Fruit fly (Drosophila melanogaster) whole organism, embryonic: ENCODE results near the gene sdt.
A peak's percentile ranks its signal among the peaks of the same experiment; 100 is the strongest.

ENCODE experiments used
- Abd-B ChIP-seq: fragments of 200-800 bp; sonication (Bioruptor generic); optimal IDR thresholded peaks from 2 replicates; lab custom pipeline; 2018; ENCODE audit warnings: missing biosample characterization, mild to moderate bottlenecking, missing genetic modification characterization, moderate library complexity
- Adf1 ChIP-seq: fragments of 200-800 bp; sonication (Bioruptor generic); IDR thresholded peaks from 2 replicates; pipeline ENCODE4 v1.3.6; 2022; ENCODE audit warnings: missing biosample characterization, missing genetic modification characterization
- CG12299 ChIP-seq: fragments of 200-800 bp; sonication (Bioruptor generic); optimal IDR thresholded peaks from 2 replicates; lab custom pipeline; 2018; ENCODE audit warnings: missing biosample characterization, mild to moderate bottlenecking, missing genetic modification characterization
- CG1233 ChIP-seq: fragments of 200-800 bp; sonication (Bioruptor generic); optimal IDR thresholded peaks from 4 replicates; lab custom pipeline; 2018; ENCODE audit warnings: missing biosample characterization, mild to moderate bottlenecking, missing genetic modification characterization
- CG12391 ChIP-seq: fragments of 200-800 bp; sonication (Bioruptor generic); optimal IDR thresholded peaks from 3 replicates; lab custom pipeline; 2018; ENCODE audit warnings: missing biosample characterization, mild to moderate bottlenecking, missing genetic modification characterization, moderate library complexity
- CG13424 ChIP-seq: fragments of 200-800 bp; sonication (Bioruptor generic); optimal IDR thresholded peaks from 2 replicates; lab custom pipeline; 2019; ENCODE audit warnings: missing biosample characterization, mild to moderate bottlenecking, missing genetic modification characterization, moderate library complexity
- CG13624 ChIP-seq: fragments of 200-800 bp; sonication (Bioruptor generic); optimal IDR thresholded peaks from 2 replicates; lab custom pipeline; 2016; ENCODE audit warnings: missing biosample characterization, missing genetic modification characterization
- CG13775 ChIP-seq: fragments of 200-800 bp; sonication (Bioruptor generic); optimal IDR thresholded peaks from 3 replicates; lab custom pipeline; 2017; ENCODE audit warnings: missing biosample characterization, mild to moderate bottlenecking, missing genetic modification characterization
- CG14441 ChIP-seq: fragments of 200-800 bp; sonication (Bioruptor generic); IDR thresholded peaks from 2 replicates; pipeline ENCODE4 v1.3.6; 2022; ENCODE audit warnings: missing biosample characterization, missing genetic modification characterization
- CG15514 ChIP-seq: fragments of 200-800 bp; sonication (Bioruptor generic); optimal IDR thresholded peaks from 3 replicates; lab custom pipeline; 2017; ENCODE audit warnings: missing biosample characterization, missing genetic modification characterization, mild to moderate bottlenecking, moderate library complexity, missing genetic modification reagents
- CG1603 ChIP-seq: fragments of 200-800 bp; sonication (Bioruptor generic); optimal IDR thresholded peaks from 2 replicates; lab custom pipeline; 2019; ENCODE audit warnings: missing biosample characterization, mild to moderate bottlenecking, missing genetic modification characterization, moderate library complexity
- CG17385 ChIP-seq: fragments of 200-800 bp; sonication (Bioruptor generic); optimal IDR thresholded peaks from 3 replicates; lab custom pipeline; 2018; ENCODE audit warnings: missing biosample characterization, mild to moderate bottlenecking, missing genetic modification characterization
- CG18262 ChIP-seq: fragments of 200-800 bp; optimal IDR thresholded peaks from 3 replicates; lab custom pipeline; 2019; ENCODE audit warnings: missing biosample characterization, mild to moderate bottlenecking, missing genetic modification characterization, moderate library complexity
- CG18599 ChIP-seq: fragments of 200-800 bp; sonication (Bioruptor generic); optimal IDR thresholded peaks from 3 replicates; lab custom pipeline; 2017; ENCODE audit warnings: missing biosample characterization, missing genetic modification characterization, mild to moderate bottlenecking, moderate library complexity, missing genetic modification reagents
- CG18619 ChIP-seq: fragments of 200-800 bp; sonication (Bioruptor generic); optimal IDR thresholded peaks from 3 replicates; lab custom pipeline; 2017; ENCODE audit warnings: missing biosample characterization, mild to moderate bottlenecking, missing genetic modification characterization
- CG2120 ChIP-seq: fragments of 200-800 bp; sonication (Bioruptor generic); optimal IDR thresholded peaks from 3 replicates; lab custom pipeline; 2016; ENCODE audit warnings: missing biosample characterization, missing genetic modification characterization
- CG32532 ChIP-seq: fragments of 200-800 bp; sonication (Bioruptor generic); IDR thresholded peaks from 2 replicates; pipeline ENCODE4 v1.3.6; 2022; ENCODE audit warnings: missing biosample characterization, missing genetic modification characterization
- CG33557 ChIP-seq: fragments of 200-800 bp; sonication (Bioruptor generic); optimal IDR thresholded peaks from 2 replicates; lab custom pipeline; 2019; ENCODE audit warnings: missing biosample characterization, mild to moderate bottlenecking, missing genetic modification characterization, moderate library complexity
- CG34422 ChIP-seq: fragments of 200-800 bp; sonication (Bioruptor generic); IDR thresholded peaks from 3 replicates; pipeline ENCODE4 v1.3.6; 2022; ENCODE audit warnings: missing biosample characterization, missing genetic modification characterization
- CG4424 ChIP-seq: fragments of 200-800 bp; sonication (Bioruptor generic); optimal IDR thresholded peaks from 3 replicates; lab custom pipeline; 2016; ENCODE audit warnings: missing biosample characterization, missing genetic modification characterization
- CG4707 ChIP-seq: fragments of 200-800 bp; sonication (Bioruptor generic); optimal IDR thresholded peaks from 2 replicates; lab custom pipeline; 2018; ENCODE audit warnings: missing biosample characterization, mild to moderate bottlenecking, missing genetic modification characterization, moderate library complexity
- CG7556 ChIP-seq: fragments of 200-800 bp; sonication (Bioruptor generic); optimal IDR thresholded peaks from 2 replicates; lab custom pipeline; 2017; ENCODE audit warnings: missing biosample characterization, mild to moderate bottlenecking, missing genetic modification characterization
- CG7963 ChIP-seq: fragments of 200-800 bp; sonication (Bioruptor generic); IDR thresholded peaks from 3 replicates; pipeline ENCODE4 v1.3.6; 2022; ENCODE audit warnings: missing biosample characterization, missing genetic modification characterization; ENCODE audit not compliant: partially characterized antibody
- CoRest ChIP-seq: fragments of 200-800 bp; sonication (Bioruptor generic); optimal IDR thresholded peaks from 3 replicates; lab custom pipeline; 2018; ENCODE audit warnings: missing biosample characterization, mild to moderate bottlenecking, missing genetic modification characterization, moderate library complexity
- Eip74EF ChIP-seq, 2 experiments: fragments of 200-800 bp in 1 of 2; fragments of >200 bp in 1 of 2; sonication (Bioruptor generic) in 1 of 2; optimal IDR thresholded peaks; 2 replicates each; lab custom pipeline; 2017 to 2019; ENCODE audit warnings: missing biosample characterization in 2 of 2, missing genetic modification characterization in 2 of 2, mild to moderate bottlenecking in 1 of 2, moderate library complexity in 1 of 2
- Hr51 ChIP-seq, 2 experiments: fragments of 200-800 bp; sonication (Bioruptor generic); optimal IDR thresholded peaks; 2 replicates in 1 of 2; 3 replicates in 1 of 2; lab custom pipeline; 2016 to 2018; ENCODE audit warnings: missing biosample characterization in 2 of 2, missing genetic modification characterization in 2 of 2, mild to moderate bottlenecking in 1 of 2, moderate library complexity in 1 of 2
- Lim3 ChIP-seq: fragments of 200-800 bp; sonication (Bioruptor generic); IDR thresholded peaks from 2 replicates; pipeline ENCODE4 v1.3.6; 2022; ENCODE audit warnings: missing biosample characterization, missing genetic modification characterization
- NfI ChIP-seq: fragments of 200-800 bp; sonication (Bioruptor generic); optimal IDR thresholded peaks from 3 replicates; lab custom pipeline; 2018; ENCODE audit warnings: missing biosample characterization, mild to moderate bottlenecking, missing genetic modification characterization, moderate library complexity
- Oli ChIP-seq: fragments of 200-800 bp; sonication (Bioruptor generic); optimal IDR thresholded peaks from 2 replicates; lab custom pipeline; 2018; ENCODE audit warnings: missing biosample characterization, mild to moderate bottlenecking, missing genetic modification characterization, moderate library complexity
- Sox102F ChIP-seq: fragments of 200-800 bp; sonication (Bioruptor generic); optimal IDR thresholded peaks from 2 replicates; lab custom pipeline; 2018; ENCODE audit warnings: missing biosample characterization, mild to moderate bottlenecking, missing genetic modification characterization, moderate library complexity
- Ssrp ChIP-seq: fragments of 200-800 bp; sonication (Bioruptor generic); optimal IDR thresholded peaks from 2 replicates; lab custom pipeline; 2018; ENCODE audit warnings: missing biosample characterization, mild to moderate bottlenecking, missing genetic modification characterization, moderate library complexity
- abd-A ChIP-seq: fragments of 200-800 bp; sonication (Bioruptor generic); optimal IDR thresholded peaks from 3 replicates; lab custom pipeline; 2019; ENCODE audit warnings: missing biosample characterization, mild to moderate bottlenecking, missing genetic modification characterization, moderate library complexity
- btn ChIP-seq: fragments of 200-800 bp; sonication (Bioruptor generic); optimal IDR thresholded peaks from 2 replicates; lab custom pipeline; 2016; ENCODE audit warnings: missing biosample characterization, missing genetic modification characterization
- caup ChIP-seq: fragments of 200-800 bp; sonication (Bioruptor generic); optimal IDR thresholded peaks from 3 replicates; lab custom pipeline; 2017; ENCODE audit warnings: missing biosample characterization, mild to moderate bottlenecking, missing genetic modification characterization, moderate library complexity; ENCODE audit not compliant: severe bottlenecking
- chm ChIP-seq: fragments of 200-800 bp; sonication (Bioruptor generic); IDR thresholded peaks from 2 replicates; pipeline ENCODE4 v1.3.6; 2022; ENCODE audit warnings: missing biosample characterization, missing genetic modification characterization
- dan ChIP-seq: fragments of 200-800 bp; sonication (Bioruptor generic); IDR thresholded peaks from 2 replicates; pipeline ENCODE4 v1.3.6; 2022; ENCODE audit warnings: missing biosample characterization, missing genetic modification characterization
- dpn ChIP-seq, 2 experiments: fragments of 200-800 bp; sonication (Bioruptor generic); optimal IDR thresholded peaks; 3 replicates each; lab custom pipeline; 2016; ENCODE audit warnings: missing biosample characterization in 2 of 2, missing genetic modification characterization in 2 of 2
- emc ChIP-seq: fragments of 200-800 bp; sonication (Bioruptor generic); optimal IDR thresholded peaks from 2 replicates; lab custom pipeline; 2016; ENCODE audit warnings: missing biosample characterization, missing genetic modification characterization
- ewg ChIP-seq: fragments of 200-800 bp; sonication (Bioruptor generic); optimal IDR thresholded peaks from 3 replicates; lab custom pipeline; 2017; ENCODE audit warnings: mild to moderate bottlenecking, missing biosample characterization, missing genetic modification reagents, missing genetic modification characterization
- grau ChIP-seq: fragments of 200-800 bp; optimal IDR thresholded peaks from 3 replicates; lab custom pipeline; 2019; ENCODE audit warnings: missing biosample characterization, mild to moderate bottlenecking, missing genetic modification characterization, moderate library complexity
- hth ChIP-seq: fragments of >200 bp; optimal IDR thresholded peaks from 2 replicates; lab custom pipeline; 2017; ENCODE audit warnings: inconsistent platforms
- lilli ChIP-seq: fragments of 200-800 bp; sonication (Bioruptor generic); optimal IDR thresholded peaks from 3 replicates; lab custom pipeline; 2016; ENCODE audit warnings: missing biosample characterization, missing genetic modification characterization
- nmo ChIP-seq: fragments of 200-800 bp; sonication (Bioruptor generic); optimal IDR thresholded peaks from 2 replicates; lab custom pipeline; 2018; ENCODE audit warnings: missing biosample characterization, mild to moderate bottlenecking, missing genetic modification characterization, moderate library complexity
- pnt ChIP-seq: fragments of 200-800 bp; sonication (Bioruptor generic); optimal IDR thresholded peaks from 3 replicates; lab custom pipeline; 2016; ENCODE audit warnings: missing biosample characterization, missing genetic modification characterization
- scrt ChIP-seq: fragments of 200-800 bp; sonication (Bioruptor generic); optimal IDR thresholded peaks from 2 replicates; lab custom pipeline; 2018; ENCODE audit warnings: missing biosample characterization, mild to moderate bottlenecking, missing genetic modification characterization, moderate library complexity
- sens ChIP-seq: fragments of 200-800 bp; sonication (Bioruptor generic); peaks from one replicate; lab custom pipeline; 2016; ENCODE audit warnings: missing biosample characterization, missing genetic modification characterization
- slou ChIP-seq: fragments of 200-800 bp; sonication (Bioruptor generic); optimal IDR thresholded peaks from 3 replicates; lab custom pipeline; 2016; ENCODE audit warnings: missing biosample characterization, missing genetic modification characterization
- wor ChIP-seq: fragments of 200-800 bp; sonication (Bioruptor generic); IDR thresholded peaks from 2 replicates; pipeline ENCODE4 v1.3.6; 2022; ENCODE audit warnings: missing biosample characterization, missing genetic modification characterization

The sdt gene

dm6 chrX:8178165-8178955 lies at the start of gene sdt:
Gene sdt, plus strand, starts transcription at chrX:8178549.
- TF ChIP-seq CoRest (tag; lab: Kevin White, UChicago) = peak; percentile 25
- peak in 1 of 2 experiments; percentile 7 for TF ChIP-seq Hr51 (GFP tag; optimal IDR thresholded peaks at IDR 0.05; lab: Kevin White, UChicago)
- no peak for TF ChIP-seq CG34422 (GFP tag; lab: Robert Waterston, UW)
- TF ChIP-seq slou = peak; percentile 44
- peak; percentile 4 for TF ChIP-seq NfI (GFP tag; lab: Kevin White, UChicago)
- TF ChIP-seq lilli = peak; percentile 10
- TF ChIP-seq Oli = peak; percentile 26
- TF ChIP-seq Ssrp (tag; lab: Kevin White, UChicago) = peak; percentile 26
- TF ChIP-seq scrt (GFP tag; lab: Kevin White, UChicago) = no peak
- no peak for TF ChIP-seq pnt (GFP tag; lab: Kevin White, UChicago)
- peak; percentile 2 for TF ChIP-seq CG15514 (GFP tag; lab: Kevin White, UChicago)
- TF ChIP-seq Eip74EF (GFP tag; optimal IDR thresholded peaks at IDR 0.05; lab: Kevin White, UChicago) = peak in 1 of 2 experiments; percentile 40
- no peak for TF ChIP-seq CG33557 (GFP tag; lab: Kevin White, UChicago)
- TF ChIP-seq Lim3 = no peak
- TF ChIP-seq CG7556 (GFP tag; lab: Kevin White, UChicago) = peak; percentile 57
- peak; percentile 90 for TF ChIP-seq Adf1 (GFP tag; lab: Robert Waterston, UW)
- TF ChIP-seq wor = no peak
- peak; percentile 8 for TF ChIP-seq CG2120 (GFP tag; lab: Kevin White, UChicago)
- TF ChIP-seq CG12391 (tag; lab: Kevin White, UChicago) = peak; percentile 10
- TF ChIP-seq Sox102F = peak; percentile 22
- TF ChIP-seq CG17385 (GFP tag; lab: Kevin White, UChicago) = peak; percentile 15
- peak; percentile 19 for TF ChIP-seq abd-A (tag; lab: Kevin White, UChicago)
- peak in 1 of 2 experiments; percentile 4 for TF ChIP-seq dpn (GFP tag; optimal IDR thresholded peaks at IDR 0.05; lab: Kevin White, UChicago)
- TF ChIP-seq btn (GFP tag; lab: Kevin White, UChicago) = no peak
- no peak for TF ChIP-seq CG4424 (GFP tag; lab: Kevin White, UChicago)
- peak; percentile 13 for TF ChIP-seq CG13624
- no peak for TF ChIP-seq CG7963
- no peak for TF ChIP-seq CG1233
- TF ChIP-seq ewg (GFP tag; lab: Kevin White, UChicago) = peak; percentile 45
- no peak for TF ChIP-seq emc (GFP tag; lab: Kevin White, UChicago)
- peak; percentile 75 for TF ChIP-seq nmo
- peak; percentile 21 for TF ChIP-seq CG18599 (GFP tag; lab: Kevin White, UChicago)
- peak; percentile 36 for TF ChIP-seq Abd-B (GFP tag; lab: Kevin White, UChicago)
- no peak for TF ChIP-seq CG12299 (tag; lab: Kevin White, UChicago)
- TF ChIP-seq CG13424 = peak; percentile 9
- TF ChIP-seq hth = no peak
- no peak for TF ChIP-seq CG32532 (GFP tag; lab: Robert Waterston, UW)
- TF ChIP-seq CG14441 (GFP tag; lab: Robert Waterston, UW) = no peak
- TF ChIP-seq chm = peak; percentile 46; the same call in 1 of the 2 replicates
- TF ChIP-seq CG13775 (GFP tag; lab: Kevin White, UChicago) = peak; percentile 13
- peak; percentile 32 for TF ChIP-seq grau
- no peak for TF ChIP-seq dan (GFP tag; lab: Robert Waterston, UW)
- TF ChIP-seq CG18619 (GFP tag; lab: Kevin White, UChicago) = peak; percentile 11
- TF ChIP-seq sens (GFP tag; lab: Kevin White, UChicago) = peak; percentile 70
- TF ChIP-seq CG4707 = peak; percentile 30
- peak; percentile 10 for TF ChIP-seq CG18262 (tag; lab: Kevin White, UChicago)
- TF ChIP-seq caup = no peak
- TF ChIP-seq CG1603 (tag; lab: Kevin White, UChicago) = peak; percentile 2
